Worm (Caenorhabditis elegans) whole organism, L3 larva: ENCODE measurements around the gene Y17G9A.4.

ENCODE experiments used
- R02D3.7 ChIP-seq: fragments of 150-350 bp; optimal IDR thresholded peaks from 2 replicates; lab custom pipeline; 2014; ENCODE audit warnings: missing biosample characterization, missing genetic modification characterization
- ZK546.5 ChIP-seq: sonication (generic microtip); optimal IDR thresholded peaks from 2 replicates; lab custom pipeline; 2017; ENCODE audit warnings: missing biosample characterization, missing genetic modification characterization
- aly-2 ChIP-seq: fragments of 150-350 bp; optimal IDR thresholded peaks from 2 replicates; lab custom pipeline; 2014; ENCODE audit warnings: missing biosample characterization, missing genetic modification characterization
- ama-1 ChIP-seq: fragments of 150-350 bp; optimal IDR thresholded peaks from 2 replicates; lab custom pipeline; 2018
- ceh-28 ChIP-seq: fragments of 150-350 bp; optimal IDR thresholded peaks from 2 replicates; lab custom pipeline; 2014; ENCODE audit warnings: missing biosample characterization, missing genetic modification reagents, missing genetic modification characterization
- ceh-9 ChIP-seq: sonication (generic microtip); optimal IDR thresholded peaks from 2 replicates; lab custom pipeline; 2018; ENCODE audit warnings: missing biosample characterization, missing genetic modification characterization
- egl-27 ChIP-seq: sonication (generic microtip); optimal IDR thresholded peaks from 4 replicates; lab custom pipeline; 2017; ENCODE audit warnings: missing biosample characterization, missing genetic modification reagents, missing genetic modification characterization
- egl-5 ChIP-seq: fragments of 150-350 bp; optimal IDR thresholded peaks from 2 replicates; lab custom pipeline; 2017; ENCODE audit warnings: missing biosample characterization, missing genetic modification reagents, missing genetic modification characterization, inconsistent platforms
- elt-1 ChIP-seq: fragments of 150-350 bp; optimal IDR thresholded peaks from 2 replicates; lab custom pipeline; 2014; ENCODE audit warnings: missing biosample characterization, missing genetic modification characterization
- elt-2 ChIP-seq: sonication (generic microtip); optimal IDR thresholded peaks from 2 replicates; lab custom pipeline; 2016; ENCODE audit warnings: missing genetic modification reagents, mild to moderate bottlenecking, missing genetic modification characterization, missing compliant biosample characterization
- elt-3 ChIP-seq, 3 experiments: fragments of 150-350 bp in 1 of 3; sonication (generic microtip) in 2 of 3; optimal IDR thresholded peaks; 2 replicates in 2 of 3; 4 replicates in 1 of 3; lab custom pipeline; 2014 to 2017; ENCODE audit warnings: missing biosample characterization in 3 of 3, missing genetic modification characterization in 3 of 3
- eor-1 ChIP-seq, 2 experiments: fragments of 150-350 bp; optimal IDR thresholded peaks; 2 replicates each; lab custom pipeline; 2014 to 2018; ENCODE audit warnings: missing biosample characterization in 2 of 2, missing genetic modification characterization in 2 of 2
- fkh-10 ChIP-seq: sonication (generic microtip); optimal IDR thresholded peaks from 2 replicates; lab custom pipeline; 2017; ENCODE audit warnings: missing biosample characterization, missing genetic modification reagents, missing genetic modification characterization
- fkh-2 ChIP-seq: fragments of 150-350 bp; optimal IDR thresholded peaks from 2 replicates; lab custom pipeline; 2014; ENCODE audit warnings: missing biosample characterization, missing genetic modification reagents, missing genetic modification characterization
- fos-1 ChIP-seq: fragments of 150-350 bp; optimal IDR thresholded peaks from 2 replicates; lab custom pipeline; 2014; ENCODE audit warnings: missing biosample characterization, missing genetic modification characterization
- jun-1 ChIP-seq: fragments of 150-350 bp; optimal IDR thresholded peaks from 2 replicates; lab custom pipeline; 2014; ENCODE audit warnings: missing biosample characterization, missing genetic modification reagents, missing genetic modification characterization
- lin-15B ChIP-seq: fragments of 150-350 bp; optimal IDR thresholded peaks from 2 replicates; lab custom pipeline; 2014; ENCODE audit warnings: missing biosample characterization, missing genetic modification characterization
- lin-39 ChIP-seq: fragments of 150-350 bp; optimal IDR thresholded peaks from 2 replicates; lab custom pipeline; 2018; ENCODE audit warnings: missing biosample characterization, missing genetic modification reagents, missing genetic modification characterization
- lsy-12 ChIP-seq: sonication (generic microtip); optimal IDR thresholded peaks from 2 replicates; lab custom pipeline; 2016; ENCODE audit warnings: mild to moderate bottlenecking, missing genetic modification characterization, missing compliant biosample characterization
- mdl-1 ChIP-seq: fragments of 150-350 bp; optimal IDR thresholded peaks from 2 replicates; lab custom pipeline; 2014; ENCODE audit warnings: missing biosample characterization, missing genetic modification characterization
- mml-1 ChIP-seq: fragments of 150-350 bp; sonication (generic microtip); optimal IDR thresholded peaks from 3 replicates; lab custom pipeline; 2014; ENCODE audit warnings: missing biosample characterization, missing genetic modification characterization
- nfya-1 ChIP-seq: sonication (generic microtip); optimal IDR thresholded peaks from 2 replicates; lab custom pipeline; 2017; ENCODE audit warnings: missing genetic modification characterization, mild to moderate bottlenecking, missing compliant biosample characterization, antibody characterized with exemption, moderate library complexity; ENCODE audit not compliant: insufficient read depth
- nhr-11 ChIP-seq: fragments of 150-350 bp; optimal IDR thresholded peaks from 2 replicates; lab custom pipeline; 2014; ENCODE audit warnings: missing biosample characterization, missing genetic modification characterization
- nhr-12 ChIP-seq: fragments of 150-350 bp; optimal IDR thresholded peaks from 2 replicates; lab custom pipeline; 2014; ENCODE audit warnings: missing biosample characterization, missing genetic modification characterization
- nhr-23 ChIP-seq: fragments of 150-350 bp; optimal IDR thresholded peaks from 2 replicates; lab custom pipeline; 2014; ENCODE audit warnings: missing biosample characterization, missing genetic modification reagents, missing genetic modification characterization
- nhr-237 ChIP-seq: fragments of 150-350 bp; optimal IDR thresholded peaks from 2 replicates; lab custom pipeline; 2014; ENCODE audit warnings: missing biosample characterization, missing genetic modification characterization
- nhr-28 ChIP-seq: fragments of 150-350 bp; optimal IDR thresholded peaks from 2 replicates; lab custom pipeline; 2014; ENCODE audit warnings: missing biosample characterization, missing genetic modification characterization
- nhr-43 ChIP-seq: sonication (generic microtip); optimal IDR thresholded peaks from 2 replicates; lab custom pipeline; 2016; ENCODE audit warnings: mild to moderate bottlenecking, missing genetic modification characterization, missing compliant biosample characterization; ENCODE audit not compliant: poor library complexity, severe bottlenecking
- nhr-67 ChIP-seq: fragments of 150-350 bp; optimal IDR thresholded peaks from 2 replicates; lab custom pipeline; 2014; ENCODE audit warnings: missing biosample characterization, missing genetic modification characterization
- nhr-77 ChIP-seq: fragments of 150-350 bp; optimal IDR thresholded peaks from 2 replicates; lab custom pipeline; 2014; ENCODE audit warnings: missing biosample characterization, missing genetic modification characterization
- pha-4 ChIP-seq: fragments of 150-350 bp; optimal IDR thresholded peaks from 2 replicates; lab custom pipeline; 2014; ENCODE audit warnings: missing biosample characterization, missing genetic modification reagents, missing genetic modification characterization
- sea-2 ChIP-seq: fragments of 150-350 bp; sonication (generic microtip); optimal IDR thresholded peaks from 4 replicates; lab custom pipeline; 2014; ENCODE audit warnings: missing biosample characterization, missing genetic modification reagents, missing genetic modification characterization
- skn-1 ChIP-seq: fragments of 150-350 bp; optimal IDR thresholded peaks from 2 replicates; lab custom pipeline; 2014; ENCODE audit warnings: missing biosample characterization, missing genetic modification characterization
- tbx-2 ChIP-seq: sonication (generic microtip); optimal IDR thresholded peaks from 2 replicates; lab custom pipeline; 2016; ENCODE audit warnings: mild to moderate bottlenecking, missing genetic modification characterization, missing compliant biosample characterization
- unc-39 ChIP-seq: sonication (generic microtip); optimal IDR thresholded peaks from 4 replicates; lab custom pipeline; 2017; ENCODE audit warnings: missing biosample characterization, missing genetic modification characterization
- unc-62 ChIP-seq: fragments of 150-350 bp; sonication (generic microtip); optimal IDR thresholded peaks from 4 replicates; lab custom pipeline; 2014; ENCODE audit warnings: missing biosample characterization, missing genetic modification reagents, missing genetic modification characterization
- zag-1 ChIP-seq: fragments of 150-350 bp; optimal IDR thresholded peaks from 2 replicates; lab custom pipeline; 2014; ENCODE audit warnings: missing biosample characterization, missing genetic modification characterization
- ztf-11 ChIP-seq: fragments of 150-350 bp; optimal IDR thresholded peaks from 2 replicates; lab custom pipeline; 2014; ENCODE audit warnings: missing biosample characterization, missing genetic modification characterization
- ztf-4 ChIP-seq: fragments of 150-350 bp; optimal IDR thresholded peaks from 2 replicates; lab custom pipeline; 2014; ENCODE audit warnings: missing biosample characterization, missing genetic modification characterization

Gene Y17G9A.4

DNA sequence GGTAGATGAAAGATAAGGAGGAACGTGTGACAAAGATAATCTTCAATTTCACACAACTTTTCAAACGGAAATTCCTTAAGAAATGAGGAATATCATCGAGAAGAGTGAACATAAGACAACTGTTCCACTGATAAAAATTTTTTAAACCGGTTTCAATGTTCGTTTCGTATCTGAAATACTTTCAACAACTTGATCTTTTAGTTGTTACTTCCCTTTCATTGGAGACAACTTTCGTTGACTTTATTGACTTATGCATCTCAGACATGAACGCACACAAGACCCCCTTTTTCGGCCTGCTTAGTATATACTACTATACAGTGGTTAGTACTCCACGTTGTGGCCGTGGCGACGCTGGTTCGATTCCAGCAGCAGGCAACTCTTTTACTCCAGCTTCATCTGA is at the start of gene Y17G9A.4, which contains the start of gene str-173:
TSS of gene Y17G9A.4 (minus strand) at position 101 of the 400 bp plus-strand sequence.
TSS of gene str-173 (plus strand) at position 325 of the 400 bp plus-strand sequence.
- TF ChIP-seq nhr-23: no peak
- TF ChIP-seq fkh-10 (GFP tag; lab: Kevin White, UChicago): no peak
- no peak for TF ChIP-seq nhr-43 (tag; lab: Kevin White, UChicago)
- no peak for TF ChIP-seq elt-3 (tag; optimal IDR thresholded peaks at IDR 0.05; lab: Kevin White, UChicago)
- no peak for TF ChIP-seq ztf-4 (tag; lab: Kevin White, UChicago)
- TF ChIP-seq nhr-12 (tag; lab: Kevin White, UChicago): no peak
- TF ChIP-seq mdl-1 (tag; lab: Kevin White, UChicago): no peak
- TF ChIP-seq mml-1 (tag; lab: Kevin White, UChicago): no peak
- no peak for TF ChIP-seq lin-15B
- TF ChIP-seq ama-1 (lab: Kevin White, UChicago): no peak
- TF ChIP-seq nhr-28 (tag; lab: Kevin White, UChicago): no peak
- TF ChIP-seq R02D3.7 (tag; lab: Kevin White, UChicago): no peak

DNA sequence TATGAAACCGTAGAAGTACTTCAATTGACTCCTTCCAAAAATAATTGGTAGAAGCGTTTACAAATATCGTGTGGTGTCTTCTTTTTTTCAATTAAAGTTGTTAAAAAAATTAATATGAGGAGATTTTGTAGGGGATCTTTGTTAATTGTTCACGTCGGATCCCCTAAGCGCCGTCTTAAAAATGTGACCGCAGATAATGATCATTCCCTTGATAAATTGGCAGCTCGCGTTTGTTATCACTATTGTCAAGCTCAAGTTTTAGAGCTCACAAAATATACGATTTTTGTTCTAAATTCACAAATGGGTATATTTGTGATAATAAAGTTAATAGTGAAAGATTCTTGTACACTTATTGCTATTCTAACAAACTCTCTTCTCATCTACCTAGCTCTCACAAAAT is 47.7 kb upstream of the Y17G9A.4 start, which contains the start of gene str-159:
TSS of gene str-159 (plus strand) at position 301 of the 400 bp plus-strand sequence.
- TF ChIP-seq skn-1: no peak

DNA sequence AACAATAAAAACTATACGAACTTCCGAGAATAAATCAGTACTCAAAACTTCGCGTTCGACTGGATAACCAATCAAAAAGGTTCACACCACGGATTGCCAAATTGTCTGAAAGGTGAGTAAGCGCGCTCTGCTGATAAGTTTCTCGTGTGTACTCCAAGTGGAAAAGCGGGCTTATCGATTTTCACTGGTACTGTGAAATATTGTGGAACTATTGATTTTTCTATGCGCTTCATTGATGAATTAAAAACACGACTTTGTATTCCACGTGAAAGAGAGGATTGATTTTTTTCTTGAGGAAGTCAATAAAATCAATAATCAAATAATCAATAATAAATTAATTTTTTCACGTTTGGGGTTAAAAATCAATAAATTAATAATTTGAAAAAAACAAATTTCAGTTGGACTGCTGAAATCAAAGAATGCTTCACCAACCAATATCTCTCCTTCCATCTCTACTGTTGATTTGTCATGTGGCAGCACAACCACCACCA is 44.3 kb upstream of the Y17G9A.4 start, which contains the start of gene T08B6.4:
TSS of gene T08B6.4 (plus strand) at position 51 of the 491 bp plus-strand sequence.
- TF ChIP-seq tbx-2 (tag; lab: Kevin White, UChicago) (no peak), ceh-28 (tag; lab: Kevin White, UChicago) (peak; percentile 79)
- TF ChIP-seq, all 47 proteins: peak for 1

DNA sequence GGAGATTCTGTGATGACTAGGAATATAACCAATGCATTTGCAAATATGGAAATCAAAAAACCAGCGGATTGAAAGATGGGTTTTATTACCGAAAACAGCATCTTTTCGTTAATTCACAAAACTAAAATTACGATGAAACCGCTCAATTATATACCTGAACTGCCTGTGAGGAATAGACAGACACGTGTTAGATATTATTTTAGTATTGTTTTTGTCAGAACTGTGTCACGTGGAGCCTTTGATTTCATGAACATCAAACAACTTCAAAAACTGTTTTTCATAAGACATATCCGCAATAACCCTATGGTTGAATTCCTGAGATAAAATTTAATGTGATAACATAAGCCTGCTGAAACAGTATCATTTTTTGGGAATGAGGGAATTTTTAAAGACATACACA is 42.6 kb upstream of the Y17G9A.4 start, which contains the start of gene str-161:
TSS of gene str-161 (minus strand) at position 101 of the 400 bp plus-strand sequence.
- no peak for TF ChIP-seq nhr-43 (tag; lab: Kevin White, UChicago)
- no peak for TF ChIP-seq nhr-11 (tag; lab: Kevin White, UChicago)
- no peak for TF ChIP-seq ceh-28 (tag; lab: Kevin White, UChicago)
- no peak for TF ChIP-seq fos-1 (tag; lab: Kevin White, UChicago)
- TF ChIP-seq nhr-12 (tag; lab: Kevin White, UChicago): no peak
- no peak for TF ChIP-seq ZK546.5 (tag; lab: Kevin White, UChicago)
- TF ChIP-seq aly-2 (tag; lab: Kevin White, UChicago): no peak
- no peak for TF ChIP-seq nhr-77 (tag; lab: Kevin White, UChicago)

DNA sequence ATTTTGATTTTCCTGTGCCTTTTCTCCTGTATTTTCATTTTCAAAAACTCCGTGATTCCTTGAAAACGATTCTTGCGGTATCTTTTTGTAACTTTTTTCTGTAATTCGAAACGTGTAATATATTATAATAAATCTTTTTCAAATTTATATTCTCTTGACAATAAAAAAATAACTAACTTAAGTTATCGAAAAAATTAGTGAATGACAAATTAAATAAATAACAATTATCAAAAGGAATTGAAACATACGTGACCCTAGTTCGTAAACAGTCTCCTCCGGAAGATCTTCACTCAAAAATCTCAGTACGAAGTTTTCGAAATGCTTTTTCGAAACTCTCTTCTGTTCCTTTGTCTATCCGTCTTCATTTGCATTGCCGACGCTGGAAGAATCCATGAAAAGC is 29.2 kb upstream of the Y17G9A.4 start, which contains the start of gene T08B6.9:
TSS of gene T08B6.9 (plus strand) at position 301 of the 400 bp plus-strand sequence.
- TF ChIP-seq nhr-77 (tag; lab: Kevin White, UChicago): no peak
- no peak for TF ChIP-seq nhr-43 (tag; lab: Kevin White, UChicago)
- TF ChIP-seq elt-2 (tag; lab: Kevin White, UChicago): no peak
- TF ChIP-seq R02D3.7 (tag; lab: Kevin White, UChicago): no peak
- TF ChIP-seq ztf-11 (tag; lab: Kevin White, UChicago): no peak
- no peak for TF ChIP-seq nhr-67
- TF ChIP-seq unc-62: no peak
- TF ChIP-seq aly-2 (tag; lab: Kevin White, UChicago): no peak
- TF ChIP-seq lin-15B: no peak
- no peak for TF ChIP-seq lsy-12 (tag; lab: Kevin White, UChicago)
- TF ChIP-seq sea-2 (GFP tag; lab: Kevin White, UChicago): no peak
- no peak for TF ChIP-seq elt-1 (tag; lab: Kevin White, UChicago)
- TF ChIP-seq fkh-10 (GFP tag; lab: Kevin White, UChicago): no peak
- TF ChIP-seq nhr-237 (tag; lab: Kevin White, UChicago): no peak
- no peak for TF ChIP-seq egl-27 (tag; lab: Kevin White, UChicago)
- TF ChIP-seq zag-1 (tag; lab: Kevin White, UChicago): no peak
- no peak for TF ChIP-seq lin-39 (tag; lab: Kevin White, UChicago)
- TF ChIP-seq, all 47 proteins: peak for 0

DNA sequence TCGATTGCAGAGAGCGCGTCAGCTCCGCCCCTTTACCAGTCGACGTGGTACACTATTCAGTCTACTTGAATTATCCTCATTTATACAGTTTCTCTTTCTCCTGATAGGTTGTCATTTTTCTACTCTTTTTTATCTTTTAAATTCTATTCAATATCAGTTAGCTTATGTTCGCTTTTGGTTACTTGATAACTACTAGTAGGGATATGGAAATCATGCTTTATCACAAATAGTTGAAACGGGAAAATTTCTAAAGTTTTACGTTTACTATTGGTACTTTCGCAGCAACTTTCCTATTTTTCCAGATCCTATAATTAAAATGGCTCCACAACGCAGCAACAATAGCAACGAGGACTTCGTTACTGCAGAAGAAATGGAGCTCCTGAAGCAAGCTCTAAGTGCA is 28.3 kb upstream of the Y17G9A.4 start, which contains the start of gene sgnh-1:
TSS of gene sgnh-1 (plus strand) at position 301 of the 400 bp plus-strand sequence.
- no peak for TF ChIP-seq unc-39 (tag; lab: Kevin White, UChicago)
- no peak for TF ChIP-seq eor-1 (tag; optimal IDR thresholded peaks at IDR 0.05; lab: Kevin White, UChicago)
- no peak for TF ChIP-seq ceh-9 (tag; lab: Kevin White, UChicago)
- TF ChIP-seq fos-1 (tag; lab: Kevin White, UChicago): no peak
- no peak for TF ChIP-seq nhr-77 (tag; lab: Kevin White, UChicago)
- TF ChIP-seq nhr-237 (tag; lab: Kevin White, UChicago): no peak
- TF ChIP-seq pha-4 (tag; lab: Kevin White, UChicago): no peak
- no peak for TF ChIP-seq fkh-2 (tag; lab: Kevin White, UChicago)
- TF ChIP-seq egl-5 (tag; lab: Kevin White, UChicago): no peak
- no peak for TF ChIP-seq nfya-1
- TF ChIP-seq ceh-28 (tag; lab: Kevin White, UChicago): no peak
- no peak for TF ChIP-seq jun-1 (tag; lab: Kevin White, UChicago)
- TF ChIP-seq unc-62: no peak
